Worm (Caenorhabditis elegans): ENCODE results near the gene gpa-5.
A peak's percentile ranks its signal among the peaks of the same experiment; 100 is the strongest.

The gpa-5 gene

ce11 chrX:2085494-2085893, 35.4 kb downstream of the gpa-5 start:
- TF ChIP-seq ztf-23 (GFP tag; IDR thresholded peaks at IDR 0.05) (no peak), T22C8.4 (GFP tag; IDR thresholded peaks at IDR 0.05) (no peak), flt-1 (GFP tag; IDR thresholded peaks at IDR 0.05) (no peak), ref-1 (GFP tag; conservative IDR thresholded peaks at IDR 0.05) (no peak), tab-1 (GFP tag; IDR thresholded peaks at IDR 0.05) (no peak), med-1 (GFP tag; optimal IDR thresholded peaks at IDR 0.05; ENCODE audit: insufficient read depth) (no peak), klf-2 (GFP tag; conservative IDR thresholded peaks at IDR 0.05) (no peak), ztf-29 (GFP tag; IDR thresholded peaks at IDR 0.05) (no peak), cog-1 (tag; optimal IDR thresholded peaks at IDR 0.05) (no peak)

- TF ChIP-seq cog-1 (tag; optimal IDR thresholded peaks at IDR 0.05) (no peak), med-1 (GFP tag; optimal IDR thresholded peaks at IDR 0.05; ENCODE audit: insufficient read depth) (no peak), ref-1 (GFP tag; conservative IDR thresholded peaks at IDR 0.05) (no peak), ztf-23 (GFP tag; IDR thresholded peaks at IDR 0.05) (no peak), ztf-29 (GFP tag; IDR thresholded peaks at IDR 0.05) (no peak), klf-2 (GFP tag; conservative IDR thresholded peaks at IDR 0.05) (no peak), flt-1 (GFP tag; IDR thresholded peaks at IDR 0.05) (no peak), T22C8.4 (GFP tag; IDR thresholded peaks at IDR 0.05) (no peak), tab-1 (GFP tag; IDR thresholded peaks at IDR 0.05) (no peak)
Measured at ce11 chrX:2084988-2085387, 35.9 kb downstream of the gpa-5 start, which contains the start of gene F49H12.2. Gene F49H12.2 (plus strand): TSS chrX:2085288.

ce11 chrX:2084019-2084418, 36.8 kb downstream of the gpa-5 start, which contains the start of gene F49H12.3:
Gene F49H12.3 (plus strand): TSS chrX:2084375.
- no peak for TF ChIP-seq med-1 (GFP tag; optimal IDR thresholded peaks at IDR 0.05; ENCODE audit: insufficient read depth)
- TF ChIP-seq flt-1 (GFP tag; IDR thresholded peaks at IDR 0.05), result no peak
- TF ChIP-seq ref-1 (GFP tag; conservative IDR thresholded peaks at IDR 0.05), result no peak
- no peak for TF ChIP-seq ztf-29 (GFP tag; IDR thresholded peaks at IDR 0.05)
- TF ChIP-seq tab-1 (GFP tag; IDR thresholded peaks at IDR 0.05), result no peak
- TF ChIP-seq ztf-23 (GFP tag; IDR thresholded peaks at IDR 0.05), result no peak
- TF ChIP-seq klf-2 (GFP tag; conservative IDR thresholded peaks at IDR 0.05), result no peak
- no peak for TF ChIP-seq T22C8.4 (GFP tag; IDR thresholded peaks at IDR 0.05)
- TF ChIP-seq cog-1 (tag; optimal IDR thresholded peaks at IDR 0.05), result no peak

ce11 chrX:2079536-2079935, 41.3 kb downstream of the gpa-5 start, which contains the start of gene F49H12.4:
Gene F49H12.4 (plus strand): TSS chrX:2079836.
- TF ChIP-seq flt-1 (GFP tag; IDR thresholded peaks at IDR 0.05), result no peak
- no peak for TF ChIP-seq T22C8.4 (GFP tag; IDR thresholded peaks at IDR 0.05)
- TF ChIP-seq ztf-29 (GFP tag; IDR thresholded peaks at IDR 0.05), result no peak
- no peak for TF ChIP-seq tab-1 (GFP tag; IDR thresholded peaks at IDR 0.05)
- TF ChIP-seq med-1 (GFP tag; optimal IDR thresholded peaks at IDR 0.05; ENCODE audit: insufficient read depth), result no peak
- no peak for TF ChIP-seq klf-2 (GFP tag; conservative IDR thresholded peaks at IDR 0.05)
- TF ChIP-seq ztf-23 (GFP tag; IDR thresholded peaks at IDR 0.05), result no peak
- no peak for TF ChIP-seq cog-1 (tag; optimal IDR thresholded peaks at IDR 0.05)
- no peak for TF ChIP-seq ref-1 (GFP tag; conservative IDR thresholded peaks at IDR 0.05)

- no peak for TF ChIP-seq T22C8.4 (GFP tag; IDR thresholded peaks at IDR 0.05)
- no peak for TF ChIP-seq klf-2 (GFP tag; conservative IDR thresholded peaks at IDR 0.05)
- no peak for TF ChIP-seq flt-1 (GFP tag; IDR thresholded peaks at IDR 0.05)
- TF ChIP-seq ztf-23 (GFP tag; IDR thresholded peaks at IDR 0.05), result no peak
- no peak for TF ChIP-seq tab-1 (GFP tag; IDR thresholded peaks at IDR 0.05)
- TF ChIP-seq med-1 (GFP tag; optimal IDR thresholded peaks at IDR 0.05; ENCODE audit: insufficient read depth), result no peak
- no peak for TF ChIP-seq ztf-29 (GFP tag; IDR thresholded peaks at IDR 0.05)
- TF ChIP-seq ref-1 (GFP tag; conservative IDR thresholded peaks at IDR 0.05), result no peak
- TF ChIP-seq cog-1 (tag; optimal IDR thresholded peaks at IDR 0.05), result no peak
Measured at ce11 chrX:2078822-2079221, 42.0 kb downstream of the gpa-5 start.

ce11 chrX:2075169-2075568, 45.7 kb downstream of the gpa-5 start:
- no peak for TF ChIP-seq ztf-29 (GFP tag; IDR thresholded peaks at IDR 0.05)
- no peak for TF ChIP-seq med-1 (GFP tag; optimal IDR thresholded peaks at IDR 0.05; ENCODE audit: insufficient read depth)
- no peak for TF ChIP-seq tab-1 (GFP tag; IDR thresholded peaks at IDR 0.05)
- TF ChIP-seq flt-1 (GFP tag; IDR thresholded peaks at IDR 0.05), result no peak
- no peak for TF ChIP-seq ztf-23 (GFP tag; IDR thresholded peaks at IDR 0.05)
- no peak for TF ChIP-seq klf-2 (GFP tag; conservative IDR thresholded peaks at IDR 0.05)
- no peak for TF ChIP-seq ref-1 (GFP tag; conservative IDR thresholded peaks at IDR 0.05)
- no peak for TF ChIP-seq T22C8.4 (GFP tag; IDR thresholded peaks at IDR 0.05)
- no peak for TF ChIP-seq cog-1 (tag; optimal IDR thresholded peaks at IDR 0.05)

ce11 chrX:2074055-2074454, 46.8 kb downstream of the gpa-5 start, which contains the start of gene txdc-12.2:
Gene txdc-12.2 (plus strand): TSS chrX:2074450.
- no peak for TF ChIP-seq T22C8.4 (GFP tag; IDR thresholded peaks at IDR 0.05)
- no peak for TF ChIP-seq ztf-23 (GFP tag; IDR thresholded peaks at IDR 0.05)
- no peak for TF ChIP-seq klf-2 (GFP tag; conservative IDR thresholded peaks at IDR 0.05)
- TF ChIP-seq ref-1 (GFP tag; conservative IDR thresholded peaks at IDR 0.05), result no peak
- TF ChIP-seq cog-1 (tag; optimal IDR thresholded peaks at IDR 0.05), result no peak
- no peak for TF ChIP-seq tab-1 (GFP tag; IDR thresholded peaks at IDR 0.05)
- TF ChIP-seq ztf-29 (GFP tag; IDR thresholded peaks at IDR 0.05), result no peak
- no peak for TF ChIP-seq med-1 (GFP tag; optimal IDR thresholded peaks at IDR 0.05; ENCODE audit: insufficient read depth)
- no peak for TF ChIP-seq flt-1 (GFP tag; IDR thresholded peaks at IDR 0.05)

ce11 chrX:2071392-2072001, 49.4 kb downstream of the gpa-5 start:
- peak; percentile 21 for TF ChIP-seq cog-1 (tag; optimal IDR thresholded peaks at IDR 0.05)
- no peak for TF ChIP-seq ztf-23 (GFP tag; IDR thresholded peaks at IDR 0.05)

- TF ChIP-seq ztf-23 (GFP tag; IDR thresholded peaks at IDR 0.05), result no peak
Measured at ce11 chrX:2070418-2070996, 50.4 kb downstream of the gpa-5 start, which contains the start of gene acl-4. Gene acl-4 (minus strand): TSS chrX:2070444.
